Fruit fly (Drosophila melanogaster): ENCODE measurements around the gene Mtpalpha.

- no peak for TF ChIP-seq pan (optimal IDR thresholded peaks at IDR 0.05)
- TF ChIP-seq psq (optimal IDR thresholded peaks at IDR 0.05) = no peak
- no peak for TF ChIP-seq EcR (GFP tag; optimal IDR thresholded peaks at IDR 0.05)
- no peak for TF ChIP-seq usp (GFP tag; optimal IDR thresholded peaks at IDR 0.05)
Measured at dm6 chr2L:9570673-9571193, 5.8 kb downstream of the Mtpalpha start.
